Worm (Caenorhabditis elegans) whole organism, L4 larva: ENCODE data around the gene T22F3.11.
"Not testable (repeated sequence)": the region's sequence is repeated elsewhere in the genome, so short reads cannot be mapped to it uniquely, and the experiment has no call there.

ENCODE experiments used
- nhr-42 ChIP-seq: fragments of 200-800 bp; sonication (Bioruptor generic); IDR thresholded peaks from 2 replicates; pipeline ENCODE4 v1.3.6; 2022; ENCODE audit warnings: missing genetic modification characterization, missing compliant biosample characterization
- nhr-77 ChIP-seq: fragments of 150-350 bp; optimal IDR thresholded peaks from 2 replicates; lab custom pipeline; 2014; ENCODE audit warnings: missing biosample characterization, missing genetic modification characterization
- saeg-2 ChIP-seq: fragments of 200-800 bp; sonication (Bioruptor generic); IDR thresholded peaks from 2 replicates; pipeline ENCODE4 v1.3.6; 2022; ENCODE audit warnings: missing genetic modification reagents, missing genetic modification characterization, missing compliant biosample characterization

T22F3.11 gene

DNA sequence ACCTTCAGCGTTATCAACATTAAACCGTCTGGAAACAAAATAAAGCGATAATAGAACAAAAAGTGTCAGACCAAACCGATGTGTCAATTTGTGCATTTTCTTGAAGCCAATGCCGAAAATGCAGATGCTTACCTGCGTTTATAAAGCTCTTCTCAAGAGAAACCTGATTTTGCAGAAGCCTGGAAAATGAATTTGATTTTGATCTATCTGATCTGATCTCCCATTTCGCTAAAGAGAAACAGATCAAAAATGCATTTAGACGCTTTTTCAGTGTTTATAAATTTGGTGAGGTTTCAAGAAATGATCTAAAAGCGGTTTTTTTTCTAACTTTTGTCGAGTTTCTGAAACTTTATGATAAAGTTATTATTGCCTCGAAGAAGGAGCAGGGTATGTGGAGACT lies 51.5 kb downstream of the T22F3.11 start, which contains the start of gene T24A6.16:
Gene T24A6.16 (minus strand): TSS at position 101 of the 400 bp plus-strand sequence.
- TF ChIP-seq nhr-77; saeg-2; nhr-42 (GFP tag; lab: Robert Waterston, UW): not testable (repeated sequence)
